Worm (Caenorhabditis elegans): ENCODE measurements around the gene K08D10.13.

DNA sequence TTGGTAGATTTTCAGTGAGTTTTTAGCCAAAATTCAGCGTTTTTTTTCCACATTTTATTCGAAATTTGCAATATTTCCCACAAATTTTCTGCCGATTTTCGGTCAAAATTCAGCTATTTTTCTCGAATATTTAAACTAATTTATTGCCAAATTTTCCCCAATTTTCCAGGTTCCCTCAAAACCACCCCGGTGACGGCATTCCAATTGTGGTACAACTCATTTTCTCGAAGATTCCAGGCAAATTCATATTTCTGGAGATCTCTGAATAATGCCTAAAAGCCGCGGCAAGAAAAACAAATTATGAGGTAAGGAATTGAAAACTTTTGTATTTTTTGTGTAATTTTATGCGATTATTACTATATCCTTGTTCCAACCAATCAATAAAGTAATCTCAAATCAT lies 35.7 kb upstream of the K08D10.13 start, which contains the start of gene osgn-1:
- TF ChIP-seq ama-1 (optimal IDR thresholded peaks at IDR 0.05) (no peak), saeg-2 (GFP tag; IDR thresholded peaks at IDR 0.05) (no peak), aly-2 (tag; optimal IDR thresholded peaks at IDR 0.05) (no peak), nhr-102 (tag; optimal IDR thresholded peaks at IDR 0.05) (no peak), lir-3 (tag; optimal IDR thresholded peaks at IDR 0.05) (no peak), snpc-4 (tag; optimal IDR thresholded peaks at IDR 0.05) (no peak), nhr-11 (tag; optimal IDR thresholded peaks at IDR 0.05) (no peak), pha-4 (GFP tag; IDR thresholded peaks at IDR 0.05) (no peak), pha-4 (tag; optimal IDR thresholded peaks at IDR 0.05) (no peak)

Measured in whole organism, L4 larva.